Fruit fly (Drosophila melanogaster): ENCODE results near the gene CG31751.

The CG31751 gene

DNA sequence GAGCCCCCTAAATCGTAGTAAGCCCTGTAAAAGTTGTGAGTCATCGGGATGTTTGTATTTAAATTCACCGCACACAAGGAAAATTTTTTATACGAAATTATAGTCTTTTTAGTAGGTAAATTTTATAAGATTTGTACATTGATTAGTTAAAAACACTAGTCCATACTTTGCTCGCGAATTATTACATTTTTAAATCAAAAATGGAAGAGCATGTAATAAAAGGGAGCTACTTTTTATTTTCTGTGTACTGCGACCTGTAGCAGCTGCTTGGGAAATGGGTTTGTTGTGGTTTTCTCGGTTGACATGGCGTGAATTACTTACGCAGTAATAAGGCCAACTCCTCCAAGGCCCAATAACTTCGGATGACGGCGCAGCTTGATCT is 17.7 kb downstream of the CG31751 start (continued):
- TF ChIP-seq CG2202 (tag; optimal IDR thresholded peaks at IDR 0.05) (no peak), CG3163 (GFP tag; optimal IDR thresholded peaks at IDR 0.05) (no peak), CG6654 (GFP tag; optimal IDR thresholded peaks at IDR 0.05) (no peak), CG4424 (GFP tag; optimal IDR thresholded peaks at IDR 0.05) (no peak), CG11696 (GFP tag; IDR thresholded peaks at IDR 0.05) (peak; percentile 27; the same call in 1 of the 2 replicates), pum (GFP tag; optimal IDR thresholded peaks at IDR 0.05) (peak; percentile 21), Six4 (GFP tag; optimal IDR thresholded peaks at IDR 0.05) (no peak), Max (GFP tag; optimal IDR thresholded peaks at IDR 0.05) (no peak), sens (GFP tag) (peak; percentile 89), Rfx (GFP tag; IDR thresholded peaks at IDR 0.05) (peak; percentile 80), Hsf (GFP tag; optimal IDR thresholded peaks at IDR 0.05) (peak; percentile 31), zfh1 (GFP tag; IDR thresholded peaks at IDR 0.05) (peak; percentile 48; the same call in 1 of the 3 replicates), CG10543 (GFP tag; optimal IDR thresholded peaks at IDR 0.05) (no peak), CG10431 (GFP tag; optimal IDR thresholded peaks at IDR 0.05) (no peak), ham (GFP tag; IDR thresholded peaks at IDR 0.05) (no peak), sob (GFP tag; IDR thresholded peaks at IDR 0.05) (peak; percentile 35), Sry-β (GFP tag; optimal IDR thresholded peaks at IDR 0.05) (no peak), Sry-δ (GFP tag; optimal IDR thresholded peaks at IDR 0.05) (no peak), Nf-YC (tag; optimal IDR thresholded peaks at IDR 0.05) (no peak), Camta (GFP tag; optimal IDR thresholded peaks at IDR 0.05) (peak; percentile 13), trem (tag; optimal IDR thresholded peaks at IDR 0.05) (no peak), CG8765 (GFP tag; IDR thresholded peaks at IDR 0.05) (no peak), slbo (GFP tag; IDR thresholded peaks at IDR 0.05) (peak; percentile 75), CG30020 (tag; optimal IDR thresholded peaks at IDR 0.05) (no peak), caup (GFP tag; optimal IDR thresholded peaks at IDR 0.05; ENCODE audit: severe bottlenecking) (no peak), Tbp (GFP tag; optimal IDR thresholded peaks at IDR 0.05) (no peak), Hand (GFP tag; optimal IDR thresholded peaks at IDR 0.05) (no peak), Awh (GFP tag; IDR thresholded peaks at IDR 0.05) (no peak), CG4617 (GFP tag; optimal IDR thresholded peaks at IDR 0.05; ENCODE audit: borderline replicate concordance) (no peak), en (GFP tag; optimal IDR thresholded peaks at IDR 0.05) (no peak), CG1233 (GFP tag; optimal IDR thresholded peaks at IDR 0.05) (no peak), Mrtf (GFP tag; IDR thresholded peaks at IDR 0.05) (no peak), Hr51 (GFP tag; optimal IDR thresholded peaks at IDR 0.05) (peak in 1 of 2 experiments; percentile 50), fd102C (GFP tag; optimal IDR thresholded peaks at IDR 0.05) (no peak), Ada2b (GFP tag; IDR thresholded peaks at IDR 0.05) (peak; percentile 48; the same call in 1 of the 2 replicates), nerfin-2 (GFP tag; IDR thresholded peaks at IDR 0.05; ENCODE audit: partially characterized antibody) (no peak), ro (GFP tag; IDR thresholded peaks at IDR 0.05) (no peak), mld (GFP tag; IDR thresholded peaks at IDR 0.05; ENCODE audit: partially characterized antibody) (no peak), z (GFP tag; IDR thresholded peaks at IDR 0.05) (no peak), dmrt11E (tag; optimal IDR thresholded peaks at IDR 0.05) (peak; percentile 18), tup (GFP tag; optimal IDR thresholded peaks at IDR 0.05) (no peak), row (GFP tag; IDR thresholded peaks at IDR 0.05) (peak; percentile 55), CG10321 (GFP tag; IDR thresholded peaks at IDR 0.05) (0 out of 2 replicates have a peak, but pooled peaks have one; percentile 5), repo (GFP tag; optimal IDR thresholded peaks at IDR 0.05) (no peak), CG17385 (GFP tag; optimal IDR thresholded peaks at IDR 0.05) (peak; percentile 18), TFAM (GFP tag; optimal IDR thresholded peaks at IDR 0.05) (no peak), CG12219 (GFP tag; optimal IDR thresholded peaks at IDR 0.05) (peak; percentile 10), Opbp (GFP tag; IDR thresholded peaks at IDR 0.05; ENCODE audit: partially characterized antibody) (no peak), CG14050 (GFP tag; IDR thresholded peaks at IDR 0.05) (no peak), CG9797 (GFP tag; optimal IDR thresholded peaks at IDR 0.05) (no peak), CG10366 (GFP tag; IDR thresholded peaks at IDR 0.05) (no peak; the same call in 1 of the 2 replicates), nom (GFP tag; optimal IDR thresholded peaks at IDR 0.05) (no peak)

Data from whole organism, embryonic.